Worm (Caenorhabditis elegans) whole organism, L4 larva: ENCODE results near the gene C09F12.2.

Experiments used
- T20F7.1 ChIP-seq: fragments of 200-800 bp; sonication (Bioruptor generic); optimal IDR thresholded peaks from 2 replicates; lab custom pipeline; 2018; ENCODE audit warnings: mild to moderate bottlenecking, missing genetic modification characterization, missing compliant biosample characterization
- ceh-32 ChIP-seq: sonication (generic microtip); optimal IDR thresholded peaks from 2 replicates; lab custom pipeline; 2016; ENCODE audit warnings: mild to moderate bottlenecking, missing genetic modification characterization, missing compliant biosample characterization; ENCODE audit not compliant: poor library complexity
- dpl-1 ChIP-seq: fragments of 150-350 bp; optimal IDR thresholded peaks from 2 replicates; lab custom pipeline; 2014; ENCODE audit warnings: missing biosample characterization, missing genetic modification reagents, missing genetic modification characterization
- fos-1 ChIP-seq: fragments of 150-350 bp; optimal IDR thresholded peaks from 2 replicates; lab custom pipeline; 2014; ENCODE audit warnings: missing biosample characterization, missing genetic modification characterization
- mdl-1 ChIP-seq, 2 experiments: fragments of 150-350 bp in 1 of 2; sonication (generic microtip) in 1 of 2; optimal IDR thresholded peaks; 2 replicates each; lab custom pipeline; 2014 to 2017; ENCODE audit warnings: missing biosample characterization in 2 of 2, missing genetic modification characterization in 2 of 2
- mxl-2 ChIP-seq: fragments of 200-800 bp; sonication (Bioruptor generic); conservative IDR thresholded peaks from 2 replicates; pipeline ENCODE4 v1.3.6; 2022; ENCODE audit warnings: missing genetic modification reagents, missing genetic modification characterization, missing compliant biosample characterization
- nhr-42 ChIP-seq: fragments of 200-800 bp; sonication (Bioruptor generic); IDR thresholded peaks from 2 replicates; pipeline ENCODE4 v1.3.6; 2022; ENCODE audit warnings: missing genetic modification characterization, missing compliant biosample characterization
- pha-4 ChIP-seq, 2 experiments: fragments of 150-350 bp in 1 of 2; fragments of 200-800 bp in 1 of 2; sonication (Bioruptor generic) in 1 of 2; IDR thresholded peaks in 1 of 2; optimal IDR thresholded peaks in 1 of 2; 2 replicates each; pipeline versions ENCODE4 v1.3.6 to Lab custom; 2014 to 2022; ENCODE audit warnings: missing genetic modification characterization in 2 of 2, missing genetic modification reagents in 2 of 2, missing biosample characterization in 1 of 2, missing compliant biosample characterization in 1 of 2
- pqm-1 ChIP-seq: sonication (generic microtip); optimal IDR thresholded peaks from 2 replicates; lab custom pipeline; 2017; ENCODE audit warnings: missing biosample characterization, missing genetic modification characterization
- skn-1 ChIP-seq: fragments of 150-350 bp; optimal IDR thresholded peaks from 2 replicates; lab custom pipeline; 2014; ENCODE audit warnings: missing biosample characterization, missing genetic modification characterization
- snpc-1.2 ChIP-seq: fragments of 200-800 bp; sonication (Bioruptor generic); IDR thresholded peaks from 2 replicates; pipeline ENCODE4 v1.3.6; 2022; ENCODE audit warnings: missing genetic modification reagents, missing genetic modification characterization, missing compliant biosample characterization

- TF ChIP-seq snpc-1.2 (GFP tag; lab: Robert Waterston, UW), result peak; percentile 92
- TF ChIP-seq skn-1, result no peak
- peak; percentile 90 for TF ChIP-seq pha-4 (GFP tag; IDR thresholded peaks at IDR 0.05; lab: Robert Waterston, UW)
- TF ChIP-seq pha-4 (tag; optimal IDR thresholded peaks at IDR 0.05; lab: Kevin White, UChicago), result no peak
- TF ChIP-seq dpl-1 (GFP tag; lab: Kevin White, UChicago), result peak; percentile 50
- no peak for TF ChIP-seq fos-1 (tag; lab: Kevin White, UChicago)
- no peak for TF ChIP-seq pqm-1 (tag; lab: Kevin White, UChicago)
- TF ChIP-seq nhr-42 (GFP tag; lab: Robert Waterston, UW), result peak; percentile 89
- TF ChIP-seq ceh-32, result peak; percentile 54
- peak in 1 of 2 experiments; percentile 82 for TF ChIP-seq mdl-1 (tag; optimal IDR thresholded peaks at IDR 0.05; lab: Kevin White, UChicago)
- no peak for TF ChIP-seq mxl-2 (GFP tag; lab: Robert Waterston, UW)
- peak; percentile 59 for TF ChIP-seq T20F7.1 (GFP tag; lab: Kevin White, UChicago)
These were observed 41.8 kb downstream of the C09F12.2 start for ce11 chrX:11095480-11095879.
